Fruit fly (Drosophila melanogaster) S2 (cell line): ENCODE measurements around the gene retm.

Experiments used
- CG8478 ChIP-seq: fragments of >200 bp; optimal IDR thresholded peaks from 2 replicates; lab custom pipeline; 2018
- CTCF ChIP-seq, 2 experiments: fragments of >200 bp; optimal IDR thresholded peaks; 2 replicates each; lab custom pipeline; 2018

retm gene

dm6 chr2L:6455032-6455954 is at the start of gene retm:
Gene retm (minus strand): TSS chr2L:6455929.
- TF ChIP-seq CG8478 (lab: Kevin White, UChicago) (no peak), CTCF (optimal IDR thresholded peaks at IDR 0.05; lab: Kevin White, UChicago) (peak; percentile 36 to 67)

dm6 chr2L:6503724-6504037 is 48.0 kb upstream of the retm start:
- no peak for TF ChIP-seq CTCF (optimal IDR thresholded peaks at IDR 0.05; lab: Kevin White, UChicago)
- TF ChIP-seq CG8478 (lab: Kevin White, UChicago) = no peak

- no peak for TF ChIP-seq CG8478 (lab: Kevin White, UChicago)
- no peak for TF ChIP-seq CTCF (optimal IDR thresholded peaks at IDR 0.05; lab: Kevin White, UChicago)
These were observed 47.4 kb upstream of the retm start for dm6 chr2L:6502887-6503723.

dm6 chr2L:6500648-6501325 is 45.1 kb upstream of the retm start:
- TF ChIP-seq CG8478 (lab: Kevin White, UChicago) (no peak), CTCF (optimal IDR thresholded peaks at IDR 0.05; lab: Kevin White, UChicago) (no peak)

dm6 chr2L:6498448-6498847 is 42.7 kb upstream of the retm start, which contains the start of gene CG31637:
Gene CG31637 (plus strand): TSS chr2L:6498647.
- TF ChIP-seq CG8478 (lab: Kevin White, UChicago) (no peak), CTCF (optimal IDR thresholded peaks at IDR 0.05; lab: Kevin White, UChicago) (peak; percentile 26 to 60)

dm6 chr2L:6496753-6497152 is 41.0 kb upstream of the retm start, which contains the start of gene CG9550:
Gene CG9550 (plus strand): TSS chr2L:6497053.
- TF ChIP-seq CTCF (optimal IDR thresholded peaks at IDR 0.05; lab: Kevin White, UChicago) = no peak
- TF ChIP-seq CG8478 (lab: Kevin White, UChicago) = no peak

dm6 chr2L:6494405-6494816 is 38.7 kb upstream of the retm start, which contains the start of gene CG9547:
Gene CG9547 (minus strand): TSS chr2L:6494532.
- TF ChIP-seq CTCF (optimal IDR thresholded peaks at IDR 0.05; lab: Kevin White, UChicago) (no peak), CG8478 (lab: Kevin White, UChicago) (no peak)

- TF ChIP-seq CG8478 (lab: Kevin White, UChicago) (no peak), CTCF (optimal IDR thresholded peaks at IDR 0.05; lab: Kevin White, UChicago) (no peak)
These were observed 35.1 kb upstream of the retm start, which contains the start of the genes Phf5a and CG31638 for dm6 chr2L:6490783-6491249. Gene Phf5a (minus strand): TSS chr2L:6490843. Gene CG31638 (plus strand): TSS chr2L:6491061.

dm6 chr2L:6488676-6489140 is 33.0 kb upstream of the retm start, which contains the start of the genes KFase and epsilonCOP:
Gene KFase (minus strand): TSS chr2L:6488756.
Gene epsilonCOP (plus strand): TSS chr2L:6489090.
- no peak for TF ChIP-seq CG8478 (lab: Kevin White, UChicago)
- peak in 1 of 2 experiments; percentile 27 for TF ChIP-seq CTCF (optimal IDR thresholded peaks at IDR 0.05; lab: Kevin White, UChicago)

- TF ChIP-seq CTCF (optimal IDR thresholded peaks at IDR 0.05; lab: Kevin White, UChicago) (no peak), CG8478 (lab: Kevin White, UChicago) (no peak)
These were observed 25.6 kb upstream of the retm start for dm6 chr2L:6481310-6481738.

- TF ChIP-seq CG8478 (lab: Kevin White, UChicago) (no peak), CTCF (optimal IDR thresholded peaks at IDR 0.05; lab: Kevin White, UChicago) (no peak)
These were observed 24.7 kb upstream of the retm start, which contains the start of the genes Sec61alpha and Daxx for dm6 chr2L:6480212-6480994. Gene Sec61alpha (minus strand): TSS chr2L:6480575. Gene Daxx (plus strand): TSS chr2L:6480929.

- TF ChIP-seq CG8478 (lab: Kevin White, UChicago) (no peak), CTCF (optimal IDR thresholded peaks at IDR 0.05; lab: Kevin White, UChicago) (no peak)
These were observed 23.6 kb upstream of the retm start for dm6 chr2L:6479226-6479906.
